Worm (Caenorhabditis elegans): Measurements from ENCODE around the gene T05A7.12.

Gene T05A7.12

DNA sequence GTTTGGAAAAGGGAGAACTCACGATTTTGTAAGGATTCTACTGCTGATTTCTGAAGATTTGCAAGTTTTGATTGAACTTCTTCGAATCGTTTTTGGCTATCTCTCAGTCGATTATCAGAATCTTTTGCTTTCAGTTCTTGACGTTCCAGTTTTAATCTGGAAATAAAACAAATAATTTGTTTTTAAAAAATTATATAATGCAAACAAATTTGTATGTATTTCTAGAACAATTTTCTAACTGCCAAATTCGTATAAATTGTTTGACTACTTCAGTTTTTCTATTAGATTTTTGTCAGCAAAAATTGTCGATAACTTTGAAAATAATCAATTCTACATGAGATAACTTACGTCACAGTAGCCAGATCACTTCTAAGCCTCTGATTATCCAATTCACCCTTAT, 31.6 kb downstream of the T05A7.12 start (continued):
- TF ChIP-seq Y95B8A.8 (GFP tag; IDR thresholded peaks at IDR 0.05): no peak

- no peak for TF ChIP-seq efl-1 (GFP tag; optimal IDR thresholded peaks at IDR 0.05)
- no peak for TF ChIP-seq F22D6.2 (tag; optimal IDR thresholded peaks at IDR 0.05)
- TF ChIP-seq F49E8.2 (tag; optimal IDR thresholded peaks at IDR 0.05; ENCODE audit: insufficient read depth): no peak
- TF ChIP-seq fkh-3 (tag; optimal IDR thresholded peaks at IDR 0.05): no peak
- no peak for TF ChIP-seq ceh-40 (GFP tag; IDR thresholded peaks at IDR 0.05)
- TF ChIP-seq Y95B8A.8 (GFP tag; IDR thresholded peaks at IDR 0.05): no peak
- no peak for TF ChIP-seq zim-3 (tag; optimal IDR thresholded peaks at IDR 0.05)
- TF ChIP-seq lin-40 (tag; optimal IDR thresholded peaks at IDR 0.05): no peak
- TF ChIP-seq pbrm-1 (GFP tag; IDR thresholded peaks at IDR 0.05): no peak
- no peak for TF ChIP-seq lsy-27 (tag; optimal IDR thresholded peaks at IDR 0.05; ENCODE audit: borderline replicate concordance, insufficient read depth)
- TF ChIP-seq Y79H2A.3 (GFP tag; conservative IDR thresholded peaks at IDR 0.05): no peak
- TF ChIP-seq snpc-1.3 (tag; optimal IDR thresholded peaks at IDR 0.05; ENCODE audit: insufficient read depth): no peak
- TF ChIP-seq T07F8.4 (tag; optimal IDR thresholded peaks at IDR 0.05): no peak
- TF ChIP-seq repo-1 (tag; optimal IDR thresholded peaks at IDR 0.05): no peak
- no peak for TF ChIP-seq ets-4 (GFP tag; optimal IDR thresholded peaks at IDR 0.05)
These were observed 36.5 kb downstream of the T05A7.12 start, which contains the start of gene F35D11.1 for ce11 chrII:4626606-4627005. Gene F35D11.1 (plus strand): TSS chrII:4626906.

DNA sequence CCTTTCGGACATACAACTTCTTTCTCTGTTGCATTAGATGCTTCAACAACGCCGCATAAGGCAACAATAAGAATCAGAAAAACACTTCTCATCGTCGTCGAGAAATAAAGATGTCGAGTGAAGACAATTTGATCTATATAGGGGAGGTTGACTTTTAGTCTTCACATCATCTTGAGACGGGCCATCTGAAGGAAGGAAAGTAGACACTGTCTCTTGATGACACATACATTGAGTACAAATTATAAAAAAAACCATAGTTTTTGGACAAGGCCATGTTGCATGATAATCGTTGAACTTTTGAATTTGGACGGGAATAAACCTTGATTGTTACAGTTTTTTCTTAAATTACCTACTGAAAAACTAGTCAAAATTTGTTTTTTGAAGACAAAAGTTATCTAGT, 41.4 kb downstream of the T05A7.12 start, which contains the start of gene clec-139:
Gene clec-139 (minus strand): TSS at position 101 of the 400 bp plus-strand sequence.
- TF ChIP-seq zfh-2 (GFP tag; conservative IDR thresholded peaks at IDR 0.05) (no peak), sptf-2 (GFP tag; optimal IDR thresholded peaks at IDR 0.05) (no peak), lir-1 (GFP tag; conservative IDR thresholded peaks at IDR 0.05) (no peak), attf-5 (GFP tag; optimal IDR thresholded peaks at IDR 0.05) (no peak), C17E4.6 (GFP tag; IDR thresholded peaks at IDR 0.05) (no peak), ceh-58 (GFP tag; IDR thresholded peaks at IDR 0.05) (no peak), B0336.3 (GFP tag; IDR thresholded peaks at IDR 0.05) (no peak), die-1 (tag; optimal IDR thresholded peaks at IDR 0.05) (no peak), K11D2.4 (GFP tag; IDR thresholded peaks at IDR 0.05) (no peak), ztf-3 (GFP tag; optimal IDR thresholded peaks at IDR 0.05) (no peak)

DNA sequence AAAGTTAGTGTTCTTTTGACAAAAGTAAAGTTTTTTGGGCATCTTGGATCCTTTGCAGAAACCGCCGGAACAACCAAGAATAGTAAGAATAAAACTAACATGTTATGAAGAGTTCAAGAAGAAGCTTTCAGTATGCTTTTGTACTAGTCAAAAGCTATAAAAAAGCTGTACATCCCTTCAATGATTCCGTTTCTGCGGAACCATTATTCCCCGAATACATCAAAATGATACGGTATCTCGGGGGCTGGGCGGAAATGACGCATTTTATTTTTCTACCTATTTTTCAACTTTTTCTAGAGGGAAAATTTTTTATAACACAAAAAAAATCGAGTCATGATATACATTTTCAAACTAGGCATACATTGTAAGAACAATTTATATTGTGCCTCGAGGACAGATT, 43.4 kb downstream of the T05A7.12 start, which contains the start of gene clec-138:
Gene clec-138 (minus strand): TSS at position 101 of the 400 bp plus-strand sequence.
- TF ChIP-seq snpc-3.4 (tag; optimal IDR thresholded peaks at IDR 0.05): no peak
- TF ChIP-seq nfya-2 (GFP tag; IDR thresholded peaks at IDR 0.05): no peak

DNA sequence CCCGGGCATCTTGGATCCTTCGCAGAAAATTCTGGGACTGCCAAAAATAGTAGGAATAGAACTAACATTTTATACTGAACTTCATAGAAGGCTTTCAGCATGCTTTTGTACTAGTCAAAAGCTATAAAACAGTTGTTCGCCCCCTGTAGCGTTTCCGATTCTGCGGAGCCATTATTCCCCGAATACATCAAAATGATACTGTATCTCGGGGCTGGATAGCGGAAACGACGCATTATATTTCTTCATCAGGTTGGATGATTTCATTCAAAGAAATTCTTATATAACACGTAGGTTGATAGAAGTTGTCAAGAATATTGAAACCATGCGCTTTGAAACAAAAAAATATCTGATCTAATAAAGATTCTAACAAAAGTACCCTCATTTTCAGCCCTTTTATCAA, 45.1 kb downstream of the T05A7.12 start, which contains the start of gene clec-137:
Gene clec-137 (minus strand): TSS at position 101 of the 400 bp plus-strand sequence.
- no peak for TF ChIP-seq tlf-1 (GFP tag; optimal IDR thresholded peaks at IDR 0.05)
- no peak for TF ChIP-seq tbp1 (GFP tag; optimal IDR thresholded peaks at IDR 0.05)
- no peak for TF ChIP-seq dpff-1 (tag; optimal IDR thresholded peaks at IDR 0.05)
- no peak for TF ChIP-seq C06A6.2 (GFP tag; conservative IDR thresholded peaks at IDR 0.05)
- TF ChIP-seq nhr-179 (tag; optimal IDR thresholded peaks at IDR 0.05): no peak
- TF ChIP-seq nfyb-1 (GFP tag; IDR thresholded peaks at IDR 0.05): no peak
- no peak for TF ChIP-seq egrh-3 (GFP tag; IDR thresholded peaks at IDR 0.05)
- TF ChIP-seq sea-2 (GFP tag; IDR thresholded peaks at IDR 0.05): no peak
- no peak for TF ChIP-seq pha-4 (tag; optimal IDR thresholded peaks at IDR 0.05)
- no peak for TF ChIP-seq tbx-9 (tag; optimal IDR thresholded peaks at IDR 0.05; ENCODE audit: borderline replicate concordance)
- TF ChIP-seq snpc-3.4 (tag; optimal IDR thresholded peaks at IDR 0.05): no peak
- TF ChIP-seq zim-3 (tag; optimal IDR thresholded peaks at IDR 0.05): no peak
- TF ChIP-seq attf-6 (GFP tag; IDR thresholded peaks at IDR 0.05): no peak
- TF ChIP-seq mxl-1 (tag; optimal IDR thresholded peaks at IDR 0.05): no peak
- no peak for TF ChIP-seq bed-1 (GFP tag; IDR thresholded peaks at IDR 0.05)
- no peak for TF ChIP-seq lin-40 (tag; optimal IDR thresholded peaks at IDR 0.05)
